Fruit fly (Drosophila melanogaster) whole organism, embryonic: Measurements from ENCODE around the gene Crz.

Experiments used
- Abd-B ChIP-seq: fragments of 200-800 bp; sonication (Bioruptor generic); optimal IDR thresholded peaks from 2 replicates; lab custom pipeline; 2018; ENCODE audit warnings: missing biosample characterization, mild to moderate bottlenecking, missing genetic modification characterization, moderate library complexity
- Atf-2 ChIP-seq: fragments of 200-800 bp; sonication (Bioruptor generic); optimal IDR thresholded peaks from 2 replicates; lab custom pipeline; 2016; ENCODE audit warnings: missing biosample characterization, missing genetic modification characterization
- C15 ChIP-seq: fragments of 200-800 bp; sonication (Bioruptor generic); IDR thresholded peaks from 3 replicates; pipeline ENCODE4 v1.3.6; 2022; ENCODE audit warnings: missing biosample characterization, missing genetic modification characterization
- CG10366 ChIP-seq: fragments of 200-800 bp; sonication (Bioruptor generic); IDR thresholded peaks from 2 replicates; pipeline ENCODE4 v1.3.6; 2022; ENCODE audit warnings: missing biosample characterization, missing genetic modification characterization
- CG12104 ChIP-seq: fragments of 200-800 bp; sonication (Bioruptor generic); optimal IDR thresholded peaks from 3 replicates; lab custom pipeline; 2016; ENCODE audit warnings: missing biosample characterization, missing genetic modification characterization
- CG13424 ChIP-seq: fragments of 200-800 bp; sonication (Bioruptor generic); optimal IDR thresholded peaks from 2 replicates; lab custom pipeline; 2019; ENCODE audit warnings: missing biosample characterization, mild to moderate bottlenecking, missing genetic modification characterization, moderate library complexity
- CG13775 ChIP-seq: fragments of 200-800 bp; sonication (Bioruptor generic); optimal IDR thresholded peaks from 3 replicates; lab custom pipeline; 2017; ENCODE audit warnings: missing biosample characterization, mild to moderate bottlenecking, missing genetic modification characterization
- CG14965 ChIP-seq: fragments of 200-800 bp; sonication (Bioruptor generic); optimal IDR thresholded peaks from 2 replicates; lab custom pipeline; 2016; ENCODE audit warnings: missing biosample characterization, missing genetic modification characterization, borderline replicate concordance
- CG16779 ChIP-seq: fragments of 200-800 bp; sonication (Bioruptor generic); IDR thresholded peaks from 2 replicates; pipeline ENCODE4 v1.3.6; 2022; ENCODE audit warnings: missing biosample characterization, missing genetic modification characterization
- CG18011 ChIP-seq: fragments of 200-800 bp; sonication (Bioruptor generic); optimal IDR thresholded peaks from 2 replicates; lab custom pipeline; 2017; ENCODE audit warnings: missing biosample characterization, missing genetic modification characterization, mild to moderate bottlenecking, moderate library complexity, missing genotype
- CG3163 ChIP-seq: fragments of 200-800 bp; sonication (Bioruptor generic); optimal IDR thresholded peaks from 3 replicates; lab custom pipeline; 2016; ENCODE audit warnings: missing biosample characterization, missing genetic modification characterization
- CG4282 ChIP-seq: fragments of 200-800 bp; sonication (Bioruptor generic); optimal IDR thresholded peaks from 2 replicates; lab custom pipeline; 2016; ENCODE audit warnings: missing biosample characterization, missing genetic modification characterization
- CG4730 ChIP-seq: fragments of 200-800 bp; sonication (Bioruptor generic); IDR thresholded peaks from 2 replicates; pipeline ENCODE4 v1.3.6; 2022; ENCODE audit warnings: missing biosample characterization, missing genetic modification characterization
- CG4820 ChIP-seq: fragments of 200-800 bp; sonication (Bioruptor generic); optimal IDR thresholded peaks from 3 replicates; lab custom pipeline; 2016; ENCODE audit warnings: missing biosample characterization, missing genetic modification characterization
- CG5245 ChIP-seq: fragments of 200-800 bp; sonication (Bioruptor generic); optimal IDR thresholded peaks from 3 replicates; lab custom pipeline; 2016; ENCODE audit warnings: missing biosample characterization, missing genetic modification characterization
- CG6654 ChIP-seq: fragments of 200-800 bp; sonication (Bioruptor generic); optimal IDR thresholded peaks from 2 replicates; lab custom pipeline; 2017; ENCODE audit warnings: missing biosample characterization, mild to moderate bottlenecking, missing genetic modification characterization
- CG6813 ChIP-seq: fragments of 200-800 bp; sonication (Bioruptor generic); optimal IDR thresholded peaks from 2 replicates; lab custom pipeline; 2017; ENCODE audit warnings: missing biosample characterization, missing genetic modification characterization, mild to moderate bottlenecking, moderate library complexity, missing genetic modification reagents
- CG7271 ChIP-seq: fragments of 200-800 bp; sonication (Bioruptor generic); optimal IDR thresholded peaks from 2 replicates; lab custom pipeline; 2018; ENCODE audit warnings: missing biosample characterization, mild to moderate bottlenecking, missing genetic modification characterization, moderate library complexity
- CG7987 ChIP-seq: fragments of 200-800 bp; sonication (Bioruptor generic); optimal IDR thresholded peaks from 2 replicates; lab custom pipeline; 2018; ENCODE audit warnings: missing biosample characterization, mild to moderate bottlenecking, missing genetic modification characterization, moderate library complexity
- CG8089 ChIP-seq: fragments of 200-800 bp; sonication (Bioruptor generic); optimal IDR thresholded peaks from 3 replicates; lab custom pipeline; 2016; ENCODE audit warnings: missing biosample characterization, missing genetic modification characterization
- Dfd ChIP-seq, 2 experiments: fragments of >200 bp; optimal IDR thresholded peaks; 2 replicates each; lab custom pipeline; 2017; ENCODE audit warnings: missing biosample characterization in 2 of 2, missing genetic modification characterization in 2 of 2
- Dll ChIP-seq: fragments of 200-800 bp; sonication (Bioruptor generic); IDR thresholded peaks from 4 replicates; pipeline ENCODE4 v1.3.6; 2022; ENCODE audit warnings: missing biosample characterization, missing genetic modification characterization; ENCODE audit not compliant: partially characterized antibody
- Doc2 ChIP-seq: fragments of 200-800 bp; sonication (Bioruptor generic); IDR thresholded peaks from 2 replicates; pipeline ENCODE4 v1.3.6; 2022; ENCODE audit warnings: missing biosample characterization, missing genetic modification characterization
- Dref ChIP-seq: fragments of 200-800 bp; sonication (Bioruptor generic); IDR thresholded peaks from 2 replicates; pipeline ENCODE4 v1.3.6; 2022; ENCODE audit warnings: missing biosample characterization, missing genetic modification characterization
- Ets65A ChIP-seq: fragments of 200-800 bp; sonication (Bioruptor generic); peaks from one replicate; lab custom pipeline; 2016; ENCODE audit warnings: missing biosample characterization, missing genetic modification characterization
- HmgD ChIP-seq: fragments of 200-800 bp; sonication (Bioruptor generic); optimal IDR thresholded peaks from 3 replicates; lab custom pipeline; 2016; ENCODE audit warnings: missing biosample characterization, missing genetic modification characterization
- Jarid2 ChIP-seq: fragments of 200-800 bp; sonication (Bioruptor generic); optimal IDR thresholded peaks from 3 replicates; lab custom pipeline; 2017; ENCODE audit warnings: mild to moderate bottlenecking, missing biosample characterization, missing genetic modification reagents, missing genetic modification characterization
- NC2α ChIP-seq: fragments of 200-800 bp; sonication (Bioruptor generic); optimal IDR thresholded peaks from 2 replicates; lab custom pipeline; 2016; ENCODE audit warnings: missing biosample characterization, missing genetic modification characterization
- NC2β ChIP-seq: fragments of 200-800 bp; sonication (Bioruptor generic); optimal IDR thresholded peaks from 2 replicates; lab custom pipeline; 2016; ENCODE audit warnings: missing biosample characterization, missing genetic modification characterization
- Ssrp ChIP-seq: fragments of 200-800 bp; sonication (Bioruptor generic); optimal IDR thresholded peaks from 2 replicates; lab custom pipeline; 2018; ENCODE audit warnings: missing biosample characterization, mild to moderate bottlenecking, missing genetic modification characterization, moderate library complexity
- Vsx1 ChIP-seq: fragments of 200-800 bp; sonication (Bioruptor generic); optimal IDR thresholded peaks from 2 replicates; lab custom pipeline; 2017; ENCODE audit warnings: missing biosample characterization, mild to moderate bottlenecking, missing genetic modification characterization, missing genetic modification reagents
- YL-1 ChIP-seq: fragments of 200-800 bp; sonication (Bioruptor generic); optimal IDR thresholded peaks from 3 replicates; lab custom pipeline; 2017; ENCODE audit warnings: missing biosample characterization, mild to moderate bottlenecking, missing genetic modification characterization
- ab ChIP-seq: fragments of 200-800 bp; sonication (Bioruptor generic); optimal IDR thresholded peaks from 2 replicates; lab custom pipeline; 2016; ENCODE audit warnings: missing biosample characterization, missing genetic modification characterization
- amos ChIP-seq: fragments of 200-800 bp; sonication (Bioruptor generic); IDR thresholded peaks from 2 replicates; pipeline ENCODE4 v1.3.6; 2022; ENCODE audit warnings: missing biosample characterization, missing genetic modification characterization; ENCODE audit not compliant: partially characterized antibody
- caup ChIP-seq: fragments of 200-800 bp; sonication (Bioruptor generic); optimal IDR thresholded peaks from 3 replicates; lab custom pipeline; 2017; ENCODE audit warnings: missing biosample characterization, mild to moderate bottlenecking, missing genetic modification characterization, moderate library complexity; ENCODE audit not compliant: severe bottlenecking
- chif ChIP-seq, 2 experiments: fragments of 200-800 bp; sonication (Bioruptor generic); optimal IDR thresholded peaks; 3 replicates each; lab custom pipeline; 2016; ENCODE audit warnings: missing biosample characterization in 2 of 2, missing genetic modification characterization in 2 of 2
- esg ChIP-seq: fragments of 200-800 bp; sonication (Bioruptor generic); conservative IDR thresholded peaks from 2 replicates; pipeline ENCODE4 v1.3.6; 2022; ENCODE audit warnings: missing biosample characterization, missing genetic modification characterization
- fd64A ChIP-seq: fragments of 200-800 bp; sonication (Bioruptor generic); optimal IDR thresholded peaks from 3 replicates; lab custom pipeline; 2018; ENCODE audit warnings: missing biosample characterization, mild to moderate bottlenecking, missing genetic modification characterization
- nau ChIP-seq: fragments of 200-800 bp; sonication (Bioruptor generic); optimal IDR thresholded peaks from 3 replicates; lab custom pipeline; 2017; ENCODE audit warnings: missing biosample characterization, mild to moderate bottlenecking, missing genetic modification characterization, missing genetic modification reagents
- odd ChIP-seq: fragments of 200-800 bp; sonication (Bioruptor generic); optimal IDR thresholded peaks from 2 replicates; lab custom pipeline; 2017; ENCODE audit warnings: missing biosample characterization, mild to moderate bottlenecking, missing genetic modification characterization
- otp ChIP-seq: fragments of 200-800 bp; sonication (Bioruptor generic); IDR thresholded peaks from 3 replicates; pipeline ENCODE4, ENCODE4 v1.3.6; 2022; ENCODE audit warnings: missing biosample characterization, missing genetic modification characterization
- pho ChIP-seq: fragments of 200-800 bp; sonication (Bioruptor generic); optimal IDR thresholded peaks from 2 replicates; lab custom pipeline; 2016; ENCODE audit warnings: missing biosample characterization, missing genetic modification characterization
- ro ChIP-seq: fragments of 200-800 bp; sonication (Bioruptor generic); IDR thresholded peaks from 2 replicates; pipeline ENCODE4 v1.3.6; 2022; ENCODE audit warnings: missing biosample characterization, missing genetic modification characterization
- sob ChIP-seq: fragments of 200-800 bp; sonication (Bioruptor generic); IDR thresholded peaks from 2 replicates; pipeline ENCODE4 v1.3.6; 2022; ENCODE audit warnings: missing biosample characterization, missing genetic modification characterization
- stwl ChIP-seq: fragments of 200-800 bp; sonication (Bioruptor generic); optimal IDR thresholded peaks from 3 replicates; lab custom pipeline; 2018; ENCODE audit warnings: missing biosample characterization, mild to moderate bottlenecking, missing genetic modification characterization, moderate library complexity
- tll ChIP-seq, 2 experiments: fragments of 200-800 bp in 1 of 2; fragments of >200 bp in 1 of 2; sonication (Bioruptor generic) in 1 of 2; optimal IDR thresholded peaks; 2 replicates each; lab custom pipeline; 2017 to 2019; ENCODE audit warnings: missing biosample characterization in 2 of 2, missing genetic modification characterization in 2 of 2, mild to moderate bottlenecking in 1 of 2, moderate library complexity in 1 of 2
- tna ChIP-seq: fragments of 200-800 bp; sonication (Bioruptor generic); IDR thresholded peaks from 2 replicates; pipeline ENCODE4 v1.3.6; 2022; ENCODE audit warnings: missing biosample characterization, missing genetic modification characterization; ENCODE audit not compliant: partially characterized antibody
- vfl ChIP-seq: fragments of 200-800 bp; sonication (Bioruptor generic); optimal IDR thresholded peaks from 2 replicates; lab custom pipeline; 2016; ENCODE audit warnings: missing biosample characterization, missing genetic modification characterization

The Crz gene

dm6 chr3R:14346838-14347745, 32.4 kb downstream of the Crz start (continued):
- TF ChIP-seq CG10366 (peak; percentile 40), CG18011 (GFP tag; lab: Kevin White, UChicago) (peak; percentile 40), fd64A (GFP tag; lab: Kevin White, UChicago) (no peak), amos (GFP tag; lab: Robert Waterston, UW) (no peak), CG7271 (tag; lab: Kevin White, UChicago) (no peak), Jarid2 (GFP tag; lab: Kevin White, UChicago) (peak; percentile 25), Atf-2 (GFP tag; lab: Kevin White, UChicago) (peak; percentile 12), Ets65A (peak; percentile 93), CG13424 (tag; lab: Kevin White, UChicago) (peak; percentile 51), CG6813 (GFP tag; lab: Kevin White, UChicago) (no peak), Abd-B (GFP tag; lab: Kevin White, UChicago) (peak; percentile 48), Vsx1 (GFP tag; lab: Kevin White, UChicago) (peak; percentile 20), CG12104 (GFP tag; lab: Kevin White, UChicago) (peak; percentile 22), tna (GFP tag; lab: Robert Waterston, UW) (no peak), CG14965 (no peak), sob (GFP tag; lab: Robert Waterston, UW) (peak; percentile 49; the same call in 1 of the 2 replicates), pho (GFP tag; lab: Kevin White, UChicago) (no peak), CG6654 (GFP tag; lab: Kevin White, UChicago) (peak; percentile 12), odd (GFP tag; lab: Kevin White, UChicago) (peak; percentile 51), chif (GFP tag; optimal IDR thresholded peaks at IDR 0.05; lab: Kevin White, UChicago) (no peak), CG4820 (GFP tag; lab: Kevin White, UChicago) (peak; percentile 49), CG7987 (GFP tag; lab: Kevin White, UChicago) (no peak), ab (no peak), ro (GFP tag; lab: Robert Waterston, UW) (no peak), Ssrp (tag; lab: Kevin White, UChicago) (peak; percentile 41), nau (peak; percentile 49), vfl (no peak), CG16779 (no peak), Dll (GFP tag; lab: Robert Waterston, UW) (peak; percentile 53; the same call in 2 of the 4 replicates), CG4730 (GFP tag; lab: Robert Waterston, UW) (0 out of 2 replicates have a peak, but pooled peaks have one; percentile 32), CG13775 (peak; percentile 53), CG5245 (GFP tag; lab: Kevin White, UChicago) (peak; percentile 30), CG8089 (no peak), caup (GFP tag; lab: Kevin White, UChicago) (peak; percentile 72), HmgD (GFP tag; lab: Kevin White, UChicago) (no peak), CG4282 (GFP tag; lab: Kevin White, UChicago) (no peak), otp (GFP tag; lab: Robert Waterston, UW) (no peak), stwl (no peak), NC2β (GFP tag; lab: Kevin White, UChicago) (no peak), CG3163 (GFP tag; lab: Kevin White, UChicago) (no peak), NC2α (GFP tag; lab: Kevin White, UChicago) (no peak), C15 (GFP tag; lab: Robert Waterston, UW) (no peak), YL-1 (GFP tag; lab: Kevin White, UChicago) (no peak), Doc2 (GFP tag; lab: Robert Waterston, UW) (no peak), Dfd (GFP tag; optimal IDR thresholded peaks at IDR 0.05; lab: Kevin White, UChicago) (no peak), Dref (no peak), tll (GFP tag; optimal IDR thresholded peaks at IDR 0.05; lab: Kevin White, UChicago) (no peak), esg (GFP tag; lab: Robert Waterston, UW) (no peak; the same call in 1 of the 2 replicates)
